Fruit fly (Drosophila melanogaster): ENCODE results near the gene CG13308.

The CG13308 gene

DNA sequence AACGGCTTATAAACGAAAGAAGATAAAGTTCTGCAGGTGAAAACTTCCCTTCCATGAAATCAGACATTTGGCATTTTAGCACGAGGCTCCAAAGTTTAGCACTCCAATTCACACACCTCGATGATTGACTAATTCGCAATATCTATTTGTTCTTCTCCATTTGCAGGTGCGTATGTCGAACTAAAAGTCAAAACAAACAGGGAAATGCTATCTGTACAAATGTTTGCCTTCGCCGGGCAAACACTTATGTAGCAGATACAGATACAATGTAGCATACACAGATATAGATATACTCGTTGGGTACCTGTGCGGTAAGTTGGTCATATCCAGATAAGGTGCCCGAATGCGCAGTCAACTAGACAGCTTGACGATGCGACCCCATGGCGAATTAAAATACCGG is 26.5 kb downstream of the CG13308 start (continued):
- peak; percentile 39 for TF ChIP-seq CG3281 (GFP tag; optimal IDR thresholded peaks at IDR 0.05)
- no peak for TF ChIP-seq CG9932 (GFP tag; IDR thresholded peaks at IDR 0.05)
- TF ChIP-seq fd64A (GFP tag; optimal IDR thresholded peaks at IDR 0.05) = peak; percentile 52
- TF ChIP-seq CG7928 (GFP tag; optimal IDR thresholded peaks at IDR 0.05) = no peak
- no peak for TF ChIP-seq CG4328 (GFP tag; optimal IDR thresholded peaks at IDR 0.05)
- no peak for TF ChIP-seq Sox102F (GFP tag; optimal IDR thresholded peaks at IDR 0.05)
- TF ChIP-seq maf-S (GFP tag; optimal IDR thresholded peaks at IDR 0.05) = no peak
- peak; percentile 4 for TF ChIP-seq CG6765 (GFP tag; optimal IDR thresholded peaks at IDR 0.05)
- peak; percentile 73; the same call in 1 of the 3 replicates for TF ChIP-seq ci (GFP tag; IDR thresholded peaks at IDR 0.05)
- TF ChIP-seq Gug (GFP tag; IDR thresholded peaks at IDR 0.05) = no peak
- no peak for TF ChIP-seq CG17802 (tag; optimal IDR thresholded peaks at IDR 0.05)
- 0 out of 2 replicates have a peak, but pooled peaks have one; percentile 17 for TF ChIP-seq NFAT (GFP tag; IDR thresholded peaks at IDR 0.05)
- TF ChIP-seq lov (optimal IDR thresholded peaks at IDR 0.05) = no peak
- TF ChIP-seq lov (GFP tag; IDR thresholded peaks at IDR 0.05) = no peak
- TF ChIP-seq CG12391 (tag; optimal IDR thresholded peaks at IDR 0.05) = no peak
- TF ChIP-seq sqz (GFP tag; optimal IDR thresholded peaks at IDR 0.05) = no peak
- TF ChIP-seq Xbp1 (GFP tag; optimal IDR thresholded peaks at IDR 0.05) = no peak
- no peak for TF ChIP-seq Elba2 (GFP tag; optimal IDR thresholded peaks at IDR 0.05)
- no peak for TF ChIP-seq amos (GFP tag; IDR thresholded peaks at IDR 0.05; ENCODE audit: partially characterized antibody)
- TF ChIP-seq Doc3 (GFP tag; IDR thresholded peaks at IDR 0.05; ENCODE audit: partially characterized antibody) = no peak
- TF ChIP-seq CHES-1-like (GFP tag; optimal IDR thresholded peaks at IDR 0.05) = no peak
- no peak for TF ChIP-seq CG34224 (GFP tag; IDR thresholded peaks at IDR 0.05; ENCODE audit: partially characterized antibody)
- TF ChIP-seq Max (GFP tag; optimal IDR thresholded peaks at IDR 0.05) = no peak
- TF ChIP-seq CG30431 (GFP tag; optimal IDR thresholded peaks at IDR 0.05) = no peak
- TF ChIP-seq CG13123 (GFP tag; optimal IDR thresholded peaks at IDR 0.05) = no peak
- no peak for TF ChIP-seq CG14965 (GFP tag; optimal IDR thresholded peaks at IDR 0.05; ENCODE audit: borderline replicate concordance)
- TF ChIP-seq Camta (GFP tag; optimal IDR thresholded peaks at IDR 0.05) = peak; percentile 38
- TF ChIP-seq lbe (GFP tag; optimal IDR thresholded peaks at IDR 0.05) = no peak
- peak; percentile 23 for TF ChIP-seq BtbVII (GFP tag; optimal IDR thresholded peaks at IDR 0.05)
- no peak for TF ChIP-seq CG2199 (GFP tag; IDR thresholded peaks at IDR 0.05)
- TF ChIP-seq CG11695 (GFP tag; IDR thresholded peaks at IDR 0.05) = 0 out of 3 replicates have a peak, but pooled peaks have one; percentile 14
- TF ChIP-seq dmrt99B (tag; optimal IDR thresholded peaks at IDR 0.05) = no peak
- no peak for TF ChIP-seq Blimp-1 (GFP tag; optimal IDR thresholded peaks at IDR 0.05)
- 0 out of 2 replicates have a peak, but pooled peaks have one; percentile 4 for TF ChIP-seq HLH3B (GFP tag; IDR thresholded peaks at IDR 0.05)
- TF ChIP-seq CG17612 (GFP tag; IDR thresholded peaks at IDR 0.05) = no peak
- no peak for TF ChIP-seq CG2889 (GFP tag; IDR thresholded peaks at IDR 0.05)
- TF ChIP-seq CG4282 (GFP tag; optimal IDR thresholded peaks at IDR 0.05) = no peak
- no peak for TF ChIP-seq Aef1 (GFP tag; IDR thresholded peaks at IDR 0.05)
- no peak for TF ChIP-seq CG11247 (GFP tag; IDR thresholded peaks at IDR 0.05)
- TF ChIP-seq odd (GFP tag; optimal IDR thresholded peaks at IDR 0.05) = peak; percentile 30
- no peak for TF ChIP-seq CG7271 (tag; optimal IDR thresholded peaks at IDR 0.05)
- no peak for TF ChIP-seq Fer3 (tag; optimal IDR thresholded peaks at IDR 0.05)
- peak; percentile 58 for TF ChIP-seq CG1603 (tag; optimal IDR thresholded peaks at IDR 0.05)
- no peak for TF ChIP-seq Mad (GFP tag; optimal IDR thresholded peaks at IDR 0.05)
- TF ChIP-seq dysf (GFP tag; IDR thresholded peaks at IDR 0.05) = no peak
- no peak for TF ChIP-seq slp2 (GFP tag; optimal IDR thresholded peaks at IDR 0.05)
- TF ChIP-seq Neu2 (GFP tag; optimal IDR thresholded peaks at IDR 0.05; ENCODE audit: borderline replicate concordance) = no peak
- no peak for TF ChIP-seq CG3838 (GFP tag; optimal IDR thresholded peaks at IDR 0.05)
- no peak for TF ChIP-seq inv (GFP tag; IDR thresholded peaks at IDR 0.05; ENCODE audit: partially characterized antibody)
- TF ChIP-seq CG4424 (GFP tag; optimal IDR thresholded peaks at IDR 0.05) = no peak
- no peak for TF ChIP-seq ken (GFP tag; IDR thresholded peaks at IDR 0.05)
- TF ChIP-seq CG9817 (tag; optimal IDR thresholded peaks at IDR 0.05) = no peak
